Worm (Caenorhabditis elegans) whole organism, L2 larva: ENCODE results near the gene B0286.1.

Experiments
- lin-13 ChIP-seq: fragments of 150-350 bp; optimal IDR thresholded peaks from 2 replicates; lab custom pipeline; 2014; ENCODE audit warnings: missing biosample characterization, missing genetic modification reagents, missing genetic modification characterization
- nhr-237 ChIP-seq: fragments of 150-350 bp; optimal IDR thresholded peaks from 2 replicates; lab custom pipeline; 2014; ENCODE audit warnings: missing biosample characterization, missing genetic modification characterization
- unc-55 ChIP-seq: fragments of 150-350 bp; sonication (generic microtip); optimal IDR thresholded peaks from 3 replicates; lab custom pipeline; 2014; ENCODE audit warnings: missing biosample characterization, missing genetic modification reagents, missing genetic modification characterization

ce11 chrII:4392526-4393057, 14.3 kb downstream of the B0286.1 start, which contains the start of gene mlt-7:
- TF ChIP-seq unc-55: no peak
- no peak for TF ChIP-seq nhr-237 (tag; lab: Kevin White, UChicago)
- no peak for TF ChIP-seq lin-13 (GFP tag; lab: Kevin White, UChicago)
